Worm (Caenorhabditis elegans) whole organism, late embryonic: Measurements from ENCODE around the gene col-34.

Experiments used
- F13H6.1 ChIP-seq: sonication (generic microtip); optimal IDR thresholded peaks from 2 replicates; lab custom pipeline; 2016; ENCODE audit warnings: missing genetic modification characterization, missing compliant biosample characterization
- ceh-18 ChIP-seq: sonication (generic microtip); optimal IDR thresholded peaks from 2 replicates; lab custom pipeline; 2016; ENCODE audit warnings: missing genetic modification characterization, missing compliant biosample characterization
- ceh-22 ChIP-seq: sonication (generic microtip); optimal IDR thresholded peaks from 2 replicates; lab custom pipeline; 2017; ENCODE audit warnings: missing biosample characterization, missing genetic modification characterization
- ceh-24 ChIP-seq: sonication (generic microtip); optimal IDR thresholded peaks from 2 replicates; lab custom pipeline; 2016; ENCODE audit warnings: mild to moderate bottlenecking, missing genetic modification characterization, missing compliant biosample characterization
- ceh-30 ChIP-seq: fragments of 150-350 bp; optimal IDR thresholded peaks from 2 replicates; lab custom pipeline; 2014; ENCODE audit warnings: missing biosample characterization, missing genetic modification characterization
- ceh-31 ChIP-seq: sonication (generic microtip); optimal IDR thresholded peaks from 2 replicates; lab custom pipeline; 2016; ENCODE audit warnings: missing genetic modification characterization, missing compliant biosample characterization
- ceh-34 ChIP-seq: sonication (generic microtip); optimal IDR thresholded peaks from 2 replicates; lab custom pipeline; 2016; ENCODE audit warnings: mild to moderate bottlenecking, missing genetic modification characterization, missing compliant biosample characterization
- ceh-48 ChIP-seq: sonication (generic microtip); optimal IDR thresholded peaks from 2 replicates; lab custom pipeline; 2016; ENCODE audit warnings: missing genetic modification characterization, inconsistent platforms, missing compliant biosample characterization
- che-1 ChIP-seq: sonication (generic microtip); optimal IDR thresholded peaks from 2 replicates; lab custom pipeline; 2016; ENCODE audit warnings: mild to moderate bottlenecking, missing genetic modification characterization, missing compliant biosample characterization
- dmd-4 ChIP-seq: sonication (generic microtip); optimal IDR thresholded peaks from 2 replicates; lab custom pipeline; 2016; ENCODE audit warnings: borderline replicate concordance, missing genetic modification characterization, missing compliant biosample characterization
- dve-1 ChIP-seq: sonication (generic microtip); optimal IDR thresholded peaks from 2 replicates; lab custom pipeline; 2017; ENCODE audit warnings: antibody characterized with exemption, mild to moderate bottlenecking, missing genetic modification characterization, missing compliant biosample characterization
- elt-2 ChIP-seq: sonication (generic microtip); optimal IDR thresholded peaks from 2 replicates; lab custom pipeline; 2016; ENCODE audit warnings: missing genetic modification reagents, missing genetic modification characterization, missing compliant biosample characterization
- elt-4 ChIP-seq: sonication (generic microtip); optimal IDR thresholded peaks from 2 replicates; lab custom pipeline; 2016; ENCODE audit warnings: missing genetic modification characterization, missing compliant biosample characterization
- ets-4 ChIP-seq: sonication (generic microtip); optimal IDR thresholded peaks from 2 replicates; lab custom pipeline; 2016; ENCODE audit warnings: missing genetic modification characterization, missing compliant biosample characterization
- eyg-1 ChIP-seq: sonication (generic microtip); optimal IDR thresholded peaks from 2 replicates; lab custom pipeline; 2016; ENCODE audit warnings: missing genotype, missing genetic modification characterization, missing compliant biosample characterization
- fax-1 ChIP-seq: sonication (generic microtip); optimal IDR thresholded peaks from 2 replicates; lab custom pipeline; 2016; ENCODE audit warnings: missing genotype, missing genetic modification characterization, missing compliant biosample characterization
- fkh-6 ChIP-seq: sonication (generic microtip); optimal IDR thresholded peaks from 2 replicates; lab custom pipeline; 2016; ENCODE audit warnings: missing genetic modification characterization, missing compliant biosample characterization
- gmeb-2 ChIP-seq: sonication (generic microtip); optimal IDR thresholded peaks from 2 replicates; lab custom pipeline; 2016; ENCODE audit warnings: missing genetic modification characterization, inconsistent platforms, missing compliant biosample characterization
- hlh-30 ChIP-seq: sonication (generic microtip); optimal IDR thresholded peaks from 2 replicates; lab custom pipeline; 2017; ENCODE audit warnings: antibody characterized with exemption, missing genetic modification characterization, missing compliant biosample characterization; ENCODE audit not compliant: insufficient read depth
- hlh-6 ChIP-seq: sonication (generic microtip); optimal IDR thresholded peaks from 2 replicates; lab custom pipeline; 2016; ENCODE audit warnings: missing genotype, missing genetic modification characterization, missing compliant biosample characterization
- lim-6 ChIP-seq: sonication (generic microtip); optimal IDR thresholded peaks from 2 replicates; lab custom pipeline; 2016; ENCODE audit warnings: missing genetic modification characterization, missing compliant biosample characterization
- madf-2 ChIP-seq: sonication (generic microtip); optimal IDR thresholded peaks from 2 replicates; lab custom pipeline; 2017; ENCODE audit warnings: missing genetic modification characterization, missing compliant biosample characterization
- nfya-1 ChIP-seq: sonication (generic microtip); optimal IDR thresholded peaks from 2 replicates; lab custom pipeline; 2017; ENCODE audit warnings: missing genetic modification characterization, mild to moderate bottlenecking, missing compliant biosample characterization, antibody characterized with exemption, moderate library complexity
- nhr-232 ChIP-seq: sonication (generic microtip); optimal IDR thresholded peaks from 2 replicates; lab custom pipeline; 2016; ENCODE audit warnings: missing genetic modification characterization, missing compliant biosample characterization
- npax-4 ChIP-seq: sonication (generic microtip); optimal IDR thresholded peaks from 2 replicates; lab custom pipeline; 2016; ENCODE audit warnings: missing genetic modification characterization, missing compliant biosample characterization
- odd-2 ChIP-seq: sonication (generic microtip); optimal IDR thresholded peaks from 2 replicates; lab custom pipeline; 2017; ENCODE audit warnings: antibody characterized with exemption, mild to moderate bottlenecking, missing genetic modification characterization, missing compliant biosample characterization
- pag-3 ChIP-seq: sonication (generic microtip); optimal IDR thresholded peaks from 2 replicates; lab custom pipeline; 2016; ENCODE audit warnings: missing compliant biosample characterization, missing genetic modification characterization, borderline replicate concordance
- pat-9 ChIP-seq: fragments of 200-800 bp; sonication (Bioruptor generic); optimal IDR thresholded peaks from 2 replicates; lab custom pipeline; 2018; ENCODE audit warnings: mild to moderate bottlenecking, missing genetic modification characterization, moderate library complexity, missing compliant biosample characterization
- pax-1 ChIP-seq: fragments of 150-350 bp; optimal IDR thresholded peaks from 2 replicates; lab custom pipeline; 2014; ENCODE audit warnings: missing biosample characterization, missing genetic modification characterization
- pha-4 ChIP-seq: fragments of 150-350 bp; optimal IDR thresholded peaks from 2 replicates; lab custom pipeline; 2018; ENCODE audit warnings: missing biosample characterization, missing genetic modification reagents, missing genetic modification characterization
- ref-2 ChIP-seq: sonication (generic microtip); optimal IDR thresholded peaks from 2 replicates; lab custom pipeline; 2016; ENCODE audit warnings: missing genetic modification characterization, missing compliant biosample characterization
- sdc-2 ChIP-seq: sonication (generic microtip); optimal IDR thresholded peaks from 2 replicates; lab custom pipeline; 2016; ENCODE audit warnings: missing genotype, missing genetic modification characterization, missing compliant biosample characterization
- sox-2 ChIP-seq: fragments of 200-800 bp; sonication (Bioruptor generic); IDR thresholded peaks from 2 replicates; pipeline ENCODE4 v1.3.6; 2022; ENCODE audit warnings: missing genetic modification reagents, missing genetic modification characterization, missing compliant biosample characterization
- syd-9 ChIP-seq: sonication (generic microtip); optimal IDR thresholded peaks from 2 replicates; lab custom pipeline; 2016; ENCODE audit warnings: mild to moderate bottlenecking, missing genetic modification characterization, moderate library complexity, missing compliant biosample characterization
- unc-3 ChIP-seq, 2 experiments: fragments of 200-800 bp in 1 of 2; sonication (Bioruptor generic) in 1 of 2; sonication (generic microtip) in 1 of 2; conservative IDR thresholded peaks in 1 of 2; optimal IDR thresholded peaks in 1 of 2; 2 replicates each; pipeline versions ENCODE4 v1.3.6 to Lab custom; 2016 to 2022; ENCODE audit warnings: missing compliant biosample characterization in 2 of 2, missing genetic modification characterization in 2 of 2, missing genetic modification reagents in 1 of 2
- unc-55 ChIP-seq: sonication (generic microtip); optimal IDR thresholded peaks from 2 replicates; lab custom pipeline; 2017; ENCODE audit warnings: missing biosample characterization, missing genetic modification reagents, missing genetic modification characterization
- zip-5 ChIP-seq: sonication (generic microtip); optimal IDR thresholded peaks from 2 replicates; lab custom pipeline; 2016; ENCODE audit warnings: missing genetic modification characterization, missing compliant biosample characterization

The col-34 gene

DNA sequence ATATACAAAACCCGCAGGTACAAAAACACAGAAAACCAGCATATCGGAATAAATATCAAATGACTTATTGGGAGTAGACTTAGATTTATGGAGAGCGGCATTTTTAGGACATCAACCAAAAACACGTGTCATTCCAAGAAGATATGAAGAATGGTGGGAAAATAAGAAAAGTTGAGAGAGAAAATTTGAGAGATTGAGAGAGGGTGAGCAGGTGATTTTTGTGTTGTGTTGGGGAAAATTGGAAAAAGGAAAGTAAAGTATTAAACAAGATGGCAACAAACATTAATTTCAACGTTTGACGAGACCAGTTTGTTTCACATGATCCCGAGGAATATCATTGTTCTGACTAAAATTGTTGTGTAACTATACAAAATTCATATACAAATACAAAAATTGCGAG lies 43.9 kb upstream of the col-34 start, which contains the start of gene srv-4:
TSS of gene srv-4 (minus strand) at position 101 of the 400 bp plus-strand sequence.
- TF ChIP-seq pha-4 (tag; lab: Kevin White, UChicago) (no peak), dmd-4 (no peak), nfya-1 (tag; lab: Kevin White, UChicago) (no peak), unc-55 (GFP tag; lab: Kevin White, UChicago) (no peak), pax-1 (no peak), ceh-24 (no peak), elt-2 (tag; lab: Kevin White, UChicago) (no peak), zip-5 (tag; lab: Kevin White, UChicago) (no peak), ceh-34 (tag; lab: Kevin White, UChicago) (no peak), nhr-232 (no peak), ref-2 (tag; lab: Kevin White, UChicago) (no peak), npax-4 (tag; lab: Kevin White, UChicago) (no peak), che-1 (tag; lab: Kevin White, UChicago) (no peak), syd-9 (tag; lab: Kevin White, UChicago) (no peak), ets-4 (no peak), gmeb-2 (tag; lab: Kevin White, UChicago) (no peak), dve-1 (tag; lab: Kevin White, UChicago) (no peak), sox-2 (GFP tag; lab: Robert Waterston, UW) (no peak), fkh-6 (tag; lab: Kevin White, UChicago) (no peak), elt-4 (no peak)

ce11 chrIV:4284989-4285388 lies 40.6 kb upstream of the col-34 start:
- TF ChIP-seq hlh-30 (no peak), elt-2 (tag; lab: Kevin White, UChicago) (peak; percentile 42)

ce11 chrIV:4284020-4284419 lies 39.6 kb upstream of the col-34 start, which contains the start of gene F15E6.6:
TSS of gene F15E6.6 (minus strand) at chrIV:4284120.
- TF ChIP-seq che-1 (tag; lab: Kevin White, UChicago), result no peak
- TF ChIP-seq, all 69 proteins: peak for 0

ce11 chrIV:4277694-4278093 lies 33.3 kb upstream of the col-34 start, which contains the start of gene nhr-78:
TSS of gene nhr-78 (minus strand) at chrIV:4277875.
- TF ChIP-seq lim-6 (tag; lab: Kevin White, UChicago) (no peak), ceh-30 (no peak), eyg-1 (no peak)

- TF ChIP-seq pat-9 (tag; lab: Kevin White, UChicago) (no peak), dmd-4 (no peak), fax-1 (no peak), ceh-48 (no peak), pag-3 (tag; lab: Kevin White, UChicago) (no peak), ceh-34 (tag; lab: Kevin White, UChicago) (no peak), F13H6.1 (no peak), madf-2 (tag; lab: Kevin White, UChicago) (no peak), sdc-2 (tag; lab: Kevin White, UChicago) (no peak), ref-2 (tag; lab: Kevin White, UChicago) (no peak), ceh-18 (tag; lab: Kevin White, UChicago) (no peak), unc-3 (GFP tag; conservative IDR thresholded peaks at IDR 0.05; lab: Robert Waterston, UW) (no peak), unc-3 (tag; optimal IDR thresholded peaks at IDR 0.05; lab: Kevin White, UChicago) (no peak), ceh-22 (tag; lab: Kevin White, UChicago) (no peak), lim-6 (tag; lab: Kevin White, UChicago) (no peak), hlh-6 (tag; lab: Kevin White, UChicago) (no peak), ceh-31 (tag; lab: Kevin White, UChicago) (no peak), odd-2 (tag; lab: Kevin White, UChicago) (no peak)
These were observed 27.8 kb upstream of the col-34 start, which contains the start of gene F36A4.1 for ce11 chrIV:4272167-4272566. TSS of gene F36A4.1 (plus strand) at chrIV:4272467.
